Fruit fly (Drosophila melanogaster): ENCODE results near the gene Sr-CIV.

- TF ChIP-seq CTCF (optimal IDR thresholded peaks at IDR 0.05) (no peak), CG8478 (optimal IDR thresholded peaks at IDR 0.05) (no peak)
Measured at dm6 chr2L:3557471-3557870, 33.6 kb upstream of the Sr-CIV start.
